Fruit fly (Drosophila melanogaster): ENCODE results near the gene CG33783.
A peak's percentile ranks its signal among the peaks of the same experiment; 100 is the strongest.

CG33783 gene

DNA sequence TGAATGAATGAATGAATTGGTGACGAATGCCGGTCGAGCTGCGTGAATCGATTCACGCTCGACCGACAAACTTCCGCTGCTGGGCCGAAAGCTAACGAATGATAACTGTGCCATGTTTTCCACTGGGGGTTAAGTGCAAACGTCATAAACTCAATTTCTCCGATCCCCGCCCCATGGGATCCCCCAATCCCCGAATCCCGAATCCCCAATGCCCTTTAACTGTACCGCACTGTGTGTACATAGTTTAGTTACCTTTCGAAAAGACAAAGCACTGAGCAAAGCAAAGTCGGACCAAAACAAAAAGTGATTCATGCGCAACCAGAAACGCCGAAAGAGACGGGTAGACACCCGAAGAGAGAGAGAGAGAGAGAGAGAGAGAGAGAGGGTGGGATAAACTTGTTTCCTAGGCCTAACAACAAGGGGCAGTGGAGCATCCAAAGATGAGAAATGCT is 31.5 kb upstream of the CG33783 start (continued):
- TF ChIP-seq CG6791 (GFP tag; IDR thresholded peaks at IDR 0.05; ENCODE audit: partially characterized antibody) (no peak), CG12769 (tag; optimal IDR thresholded peaks at IDR 0.05) (peak; percentile 55), sd (tag; optimal IDR thresholded peaks at IDR 0.05) (peak; percentile 1), dmrt99B (tag; optimal IDR thresholded peaks at IDR 0.05) (peak; percentile 38)

dm6 chr3R:10035765-10036164 is 30.8 kb upstream of the CG33783 start:
- TF ChIP-seq Eip74EF (GFP tag; optimal IDR thresholded peaks at IDR 0.05) (peak in 1 of 2 experiments; percentile 63), CG34376 (GFP tag; optimal IDR thresholded peaks at IDR 0.05) (peak; percentile 67), mirr (GFP tag; optimal IDR thresholded peaks at IDR 0.05) (peak; percentile 95), CG4404 (GFP tag; IDR thresholded peaks at IDR 0.05) (no peak), CG33213 (GFP tag; optimal IDR thresholded peaks at IDR 0.05) (no peak), Meics (GFP tag; optimal IDR thresholded peaks at IDR 0.05) (no peak), CG7271 (tag; optimal IDR thresholded peaks at IDR 0.05) (no peak), CG12769 (tag; optimal IDR thresholded peaks at IDR 0.05) (peak; percentile 14), stc (GFP tag; IDR thresholded peaks at IDR 0.05) (no peak), CG18262 (tag; optimal IDR thresholded peaks at IDR 0.05) (no peak), CG7357 (GFP tag; IDR thresholded peaks at IDR 0.05) (no peak), Ptx1 (GFP tag; IDR thresholded peaks at IDR 0.05) (no peak), CG18599 (GFP tag; optimal IDR thresholded peaks at IDR 0.05) (peak; percentile 29), cwo (GFP tag; optimal IDR thresholded peaks at IDR 0.05) (peak; percentile 58), grn (GFP tag; optimal IDR thresholded peaks at IDR 0.05) (peak; percentile 93), maf-S (GFP tag; optimal IDR thresholded peaks at IDR 0.05) (no peak), Hsf (GFP tag; optimal IDR thresholded peaks at IDR 0.05) (no peak), hb (GFP tag; IDR thresholded peaks at IDR 0.05; ENCODE audit: partially characterized antibody) (no peak), Awh (GFP tag; IDR thresholded peaks at IDR 0.05) (0 out of 2 replicates have a peak, but pooled peaks have one; percentile 36), psq (GFP tag; optimal IDR thresholded peaks at IDR 0.05) (no peak), fd102C (GFP tag; optimal IDR thresholded peaks at IDR 0.05) (no peak), wek (GFP tag; optimal IDR thresholded peaks at IDR 0.05) (no peak), Max (GFP tag; optimal IDR thresholded peaks at IDR 0.05) (no peak), BtbVII (GFP tag; optimal IDR thresholded peaks at IDR 0.05) (no peak), usp (GFP tag; optimal IDR thresholded peaks at IDR 0.05) (no peak), GATAe (GFP tag; conservative IDR thresholded peaks at IDR 0.05) (peak; percentile 71), lab (GFP tag; optimal IDR thresholded peaks at IDR 0.05) (peak; percentile 74), CG17385 (GFP tag; optimal IDR thresholded peaks at IDR 0.05) (no peak), bbx (GFP tag; IDR thresholded peaks at IDR 0.05; ENCODE audit: partially characterized antibody) (no peak), CG10543 (GFP tag; optimal IDR thresholded peaks at IDR 0.05) (peak; percentile 36), Vsx1 (GFP tag; optimal IDR thresholded peaks at IDR 0.05) (peak; percentile 37), CG16779 (GFP tag; IDR thresholded peaks at IDR 0.05) (no peak), jumu (GFP tag; optimal IDR thresholded peaks at IDR 0.05) (no peak), exex (tag; optimal IDR thresholded peaks at IDR 0.05) (peak; percentile 97), D19B (GFP tag; optimal IDR thresholded peaks at IDR 0.05) (no peak), Pdp1 (GFP tag; optimal IDR thresholded peaks at IDR 0.05) (peak in 1 of 2 experiments; percentile 59), CG43689 (GFP tag; IDR thresholded peaks at IDR 0.05) (no peak), HmgZ (tag; optimal IDR thresholded peaks at IDR 0.05) (peak; percentile 1), Ets97D (GFP tag; optimal IDR thresholded peaks at IDR 0.05) (no peak), gce (GFP tag; IDR thresholded peaks at IDR 0.05) (no peak), crp (GFP tag; optimal IDR thresholded peaks at IDR 0.05) (no peak), sd (tag; optimal IDR thresholded peaks at IDR 0.05) (peak; percentile 53), pita (GFP tag; optimal IDR thresholded peaks at IDR 0.05) (no peak), rib (GFP tag; IDR thresholded peaks at IDR 0.05) (0 out of 2 replicates have a peak, but pooled peaks have one; percentile 13), Med (GFP tag) (peak; percentile 36), CG2202 (tag; optimal IDR thresholded peaks at IDR 0.05) (no peak)
